Worm (Caenorhabditis elegans) whole organism, mixed stage, embryonic: ENCODE measurements around the gene unc-83.

Experiments used
- M03D4.4 ChIP-seq: sonication (generic microtip); optimal IDR thresholded peaks from 2 replicates; lab custom pipeline; 2017; ENCODE audit warnings: mild to moderate bottlenecking, missing genetic modification characterization, missing compliant biosample characterization
- bed-3 ChIP-seq: fragments of 200-800 bp; sonication (Bioruptor generic); optimal IDR thresholded peaks from 3 replicates; lab custom pipeline; 2018; ENCODE audit warnings: mild to moderate bottlenecking, missing genetic modification characterization, moderate library complexity, missing compliant biosample characterization
- blmp-1 ChIP-seq: fragments of 150-350 bp; optimal IDR thresholded peaks from 2 replicates; lab custom pipeline; 2014; ENCODE audit warnings: missing biosample characterization, missing genetic modification characterization
- ceh-39 ChIP-seq: fragments of 150-350 bp; optimal IDR thresholded peaks from 2 replicates; lab custom pipeline; 2014; ENCODE audit warnings: missing biosample characterization, missing genetic modification characterization
- ceh-43 ChIP-seq: fragments of 200-800 bp; sonication (Bioruptor generic); optimal IDR thresholded peaks from 2 replicates; lab custom pipeline; 2018; ENCODE audit warnings: mild to moderate bottlenecking, missing genetic modification characterization, moderate library complexity, missing compliant biosample characterization
- ceh-83 ChIP-seq: fragments of 200-800 bp; sonication (Bioruptor generic); optimal IDR thresholded peaks from 2 replicates; lab custom pipeline; 2018; ENCODE audit warnings: mild to moderate bottlenecking, missing genetic modification characterization, missing compliant biosample characterization
- drap-1 ChIP-seq: fragments of 200-800 bp; sonication (Bioruptor generic); optimal IDR thresholded peaks from 3 replicates; lab custom pipeline; 2018; ENCODE audit warnings: mild to moderate bottlenecking, missing genetic modification characterization, missing compliant biosample characterization
- elt-1 ChIP-seq: sonication (generic microtip); optimal IDR thresholded peaks from 2 replicates; lab custom pipeline; 2017; ENCODE audit warnings: missing genetic modification characterization, mild to moderate bottlenecking, missing compliant biosample characterization, antibody characterized with exemption, moderate library complexity, borderline replicate concordance; ENCODE audit not compliant: insufficient read depth
- elt-3 ChIP-seq: fragments of 150-350 bp; optimal IDR thresholded peaks from 2 replicates; lab custom pipeline; 2014; ENCODE audit warnings: missing biosample characterization, missing genetic modification characterization
- flh-1 ChIP-seq: fragments of 200-800 bp; sonication (Bioruptor generic); optimal IDR thresholded peaks from 2 replicates; lab custom pipeline; 2018; ENCODE audit warnings: mild to moderate bottlenecking, missing genetic modification characterization, moderate library complexity, missing compliant biosample characterization
- ham-2 ChIP-seq: fragments of 200-800 bp; sonication (Bioruptor generic); optimal IDR thresholded peaks from 2 replicates; lab custom pipeline; 2018; ENCODE audit warnings: mild to moderate bottlenecking, missing genetic modification characterization, missing compliant biosample characterization
- hlh-1 ChIP-seq: fragments of 150-350 bp; optimal IDR thresholded peaks from 2 replicates; lab custom pipeline; 2014; ENCODE audit warnings: missing biosample characterization, missing genetic modification reagents, missing genetic modification characterization
- lin-13 ChIP-seq: fragments of 150-350 bp; optimal IDR thresholded peaks from 2 replicates; lab custom pipeline; 2014; ENCODE audit warnings: missing biosample characterization, missing genetic modification characterization
- lin-32 ChIP-seq: fragments of 200-800 bp; sonication (Bioruptor generic); optimal IDR thresholded peaks from 2 replicates; lab custom pipeline; 2018; ENCODE audit warnings: mild to moderate bottlenecking, missing genetic modification characterization, missing compliant biosample characterization
- lsy-2 ChIP-seq: fragments of 150-350 bp; optimal IDR thresholded peaks from 2 replicates; lab custom pipeline; 2014; ENCODE audit warnings: missing biosample characterization, missing genetic modification characterization
- mab-5 ChIP-seq: fragments of 150-350 bp; optimal IDR thresholded peaks from 2 replicates; lab custom pipeline; 2014; ENCODE audit warnings: missing biosample characterization, missing genetic modification characterization
- mls-2 ChIP-seq: sonication (generic microtip); optimal IDR thresholded peaks from 2 replicates; lab custom pipeline; 2016; ENCODE audit warnings: mild to moderate bottlenecking, missing genetic modification characterization, moderate library complexity, missing compliant biosample characterization
- nhr-2 ChIP-seq: fragments of 150-350 bp; optimal IDR thresholded peaks from 2 replicates; lab custom pipeline; 2014; ENCODE audit warnings: missing biosample characterization, missing genetic modification characterization
- nhr-237 ChIP-seq: fragments of 150-350 bp; optimal IDR thresholded peaks from 2 replicates; lab custom pipeline; 2014; ENCODE audit warnings: missing biosample characterization, missing genetic modification characterization
- nhr-28 ChIP-seq: fragments of 150-350 bp; optimal IDR thresholded peaks from 2 replicates; lab custom pipeline; 2014; ENCODE audit warnings: missing biosample characterization, missing genetic modification characterization
- sptf-1 ChIP-seq: sonication (generic microtip); optimal IDR thresholded peaks from 2 replicates; lab custom pipeline; 2017; ENCODE audit warnings: mild to moderate bottlenecking, missing genetic modification characterization, moderate library complexity, missing compliant biosample characterization
- tbx-8 ChIP-seq: fragments of 200-800 bp; sonication (Bioruptor generic); optimal IDR thresholded peaks from 2 replicates; lab custom pipeline; 2018; ENCODE audit warnings: mild to moderate bottlenecking, missing genetic modification characterization, moderate library complexity, missing compliant biosample characterization
- unc-39 ChIP-seq: fragments of 150-350 bp; optimal IDR thresholded peaks from 2 replicates; lab custom pipeline; 2014; ENCODE audit warnings: missing biosample characterization, missing genetic modification characterization
- unc-62 ChIP-seq: fragments of 150-350 bp; optimal IDR thresholded peaks from 2 replicates; lab custom pipeline; 2014; ENCODE audit warnings: missing biosample characterization, missing genetic modification reagents, missing genetic modification characterization
- zip-8 ChIP-seq: fragments of 150-350 bp; optimal IDR thresholded peaks from 2 replicates; lab custom pipeline; 2014; ENCODE audit warnings: missing biosample characterization, missing genetic modification characterization
- ztf-11 ChIP-seq: fragments of 150-350 bp; optimal IDR thresholded peaks from 2 replicates; lab custom pipeline; 2014; ENCODE audit warnings: missing biosample characterization, missing genetic modification characterization

The unc-83 gene

DNA sequence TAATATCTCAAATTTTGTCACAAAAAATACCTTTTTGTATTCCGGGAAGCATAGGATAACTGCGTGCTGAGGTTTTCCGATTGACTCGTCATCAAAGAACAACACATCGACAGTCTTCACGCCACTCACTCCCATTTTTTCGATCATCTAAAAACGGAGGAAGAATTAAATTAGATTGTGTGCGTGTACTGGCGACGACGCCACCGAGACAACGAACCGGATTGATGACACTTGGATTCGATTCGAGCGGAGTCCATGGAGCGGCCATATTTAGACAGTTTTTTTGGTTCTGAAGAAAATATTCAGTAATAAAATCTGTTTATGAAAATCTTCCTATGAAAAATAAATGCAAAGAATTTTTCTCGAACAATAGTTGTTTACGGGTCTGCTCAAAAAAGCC is 46.3 kb downstream of the unc-83 start, which contains the start of gene ubh-1:
TSS of gene ubh-1 (minus strand) at position 289 of the 400 bp plus-strand sequence.
- TF ChIP-seq ceh-39 (tag; lab: Kevin White, UChicago) (no peak), ztf-11 (tag; lab: Kevin White, UChicago) (no peak), bed-3 (no peak), lin-32 (no peak), flh-1 (GFP tag; lab: Kevin White, UChicago) (no peak), M03D4.4 (tag; lab: Kevin White, UChicago) (no peak), drap-1 (GFP tag; lab: Kevin White, UChicago) (no peak), nhr-2 (tag; lab: Kevin White, UChicago) (no peak), elt-3 (tag; lab: Kevin White, UChicago) (no peak), hlh-1 (tag; lab: Kevin White, UChicago) (no peak), nhr-28 (tag; lab: Kevin White, UChicago) (no peak), elt-1 (no peak)

DNA sequence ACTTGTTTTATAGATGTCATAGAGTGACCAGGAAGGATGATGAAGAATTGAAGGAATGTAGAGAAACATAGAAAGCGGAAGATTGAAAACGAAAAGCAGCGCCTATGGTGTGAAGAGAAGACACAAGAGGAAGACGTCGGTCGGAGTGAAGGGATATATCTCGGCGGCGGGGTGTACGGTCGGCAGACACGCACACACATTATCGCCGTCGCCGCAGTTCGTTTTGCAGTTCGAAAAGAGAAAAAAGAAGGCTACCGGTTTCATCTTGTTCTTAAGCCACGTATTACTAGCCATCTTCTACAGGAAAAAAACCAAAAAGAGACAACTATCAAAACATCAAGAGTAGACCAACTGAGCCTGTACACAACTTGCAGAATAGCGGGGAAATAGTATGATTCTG is 48.5 kb downstream of the unc-83 start:
- TF ChIP-seq unc-62: no peak
- TF ChIP-seq ham-2 (GFP tag; lab: Kevin White, UChicago): peak; percentile 29

DNA sequence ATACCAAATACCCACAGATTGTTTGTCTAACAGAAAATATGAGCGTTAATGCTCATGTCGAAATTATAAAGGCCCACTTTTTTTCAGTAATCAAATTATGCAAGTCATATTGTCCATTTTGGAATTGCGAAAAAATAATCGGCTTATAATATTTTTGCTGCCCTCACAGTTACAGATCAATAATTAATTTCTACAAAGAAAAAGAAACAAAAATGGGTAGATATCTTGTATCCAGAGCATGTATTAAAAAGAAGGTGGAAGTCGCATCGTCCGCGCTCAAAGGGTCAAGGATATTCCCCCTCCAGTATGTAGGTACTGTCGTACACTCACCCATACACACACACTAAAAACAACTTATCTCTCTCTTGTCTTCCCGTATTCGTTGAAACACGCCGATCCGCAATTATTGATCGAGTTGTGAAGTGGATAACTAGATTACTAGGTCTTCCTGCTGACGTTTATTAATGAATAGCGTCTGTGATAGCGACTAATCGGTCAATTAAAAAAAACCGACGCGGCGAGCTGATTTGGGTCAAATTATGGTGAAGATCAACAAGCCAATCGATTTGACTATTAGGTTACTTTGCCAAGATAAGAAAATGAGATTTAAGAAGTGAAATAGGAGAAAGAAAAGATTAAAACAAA is 49.0 kb downstream of the unc-83 start:
- no peak for TF ChIP-seq ceh-83 (GFP tag; lab: Kevin White, UChicago)
- TF ChIP-seq blmp-1 (tag; lab: Kevin White, UChicago): no peak
- no peak for TF ChIP-seq bed-3
- no peak for TF ChIP-seq elt-1
- no peak for TF ChIP-seq nhr-28 (tag; lab: Kevin White, UChicago)
- TF ChIP-seq zip-8 (tag; lab: Kevin White, UChicago): no peak
- no peak for TF ChIP-seq mls-2
- no peak for TF ChIP-seq unc-39 (tag; lab: Kevin White, UChicago)
- no peak for TF ChIP-seq elt-3 (tag; lab: Kevin White, UChicago)
- no peak for TF ChIP-seq ceh-39 (tag; lab: Kevin White, UChicago)

DNA sequence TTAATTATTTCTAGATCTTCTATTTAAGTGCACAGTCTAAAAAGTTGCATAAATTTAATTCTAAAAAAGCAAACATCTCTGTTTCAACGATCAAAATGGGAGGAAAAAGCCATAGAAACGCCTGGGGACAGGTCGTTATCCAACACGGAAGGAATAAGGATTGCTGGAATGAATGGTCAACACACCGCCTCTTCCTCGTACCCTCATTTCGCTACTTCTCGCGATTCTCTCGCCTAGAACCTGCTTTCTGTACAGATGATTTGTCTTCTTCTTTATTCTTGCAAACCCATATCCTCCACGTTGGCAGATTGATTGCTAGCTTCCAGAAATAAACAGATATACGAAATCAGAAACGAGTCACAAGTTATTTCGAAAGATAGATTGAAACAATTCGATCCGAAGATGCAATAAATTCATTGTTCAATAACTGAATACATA is 50.0 kb downstream of the unc-83 start, which contains the start of gene dpy-11:
TSS of gene dpy-11 (minus strand) at position 354 of the 438 bp plus-strand sequence.
- TF ChIP-seq zip-8 (tag; lab: Kevin White, UChicago) (no peak), ztf-11 (tag; lab: Kevin White, UChicago) (no peak), ceh-83 (GFP tag; lab: Kevin White, UChicago) (no peak), mab-5 (tag; lab: Kevin White, UChicago) (no peak)
- TF ChIP-seq, all 35 proteins: peak for 0

DNA sequence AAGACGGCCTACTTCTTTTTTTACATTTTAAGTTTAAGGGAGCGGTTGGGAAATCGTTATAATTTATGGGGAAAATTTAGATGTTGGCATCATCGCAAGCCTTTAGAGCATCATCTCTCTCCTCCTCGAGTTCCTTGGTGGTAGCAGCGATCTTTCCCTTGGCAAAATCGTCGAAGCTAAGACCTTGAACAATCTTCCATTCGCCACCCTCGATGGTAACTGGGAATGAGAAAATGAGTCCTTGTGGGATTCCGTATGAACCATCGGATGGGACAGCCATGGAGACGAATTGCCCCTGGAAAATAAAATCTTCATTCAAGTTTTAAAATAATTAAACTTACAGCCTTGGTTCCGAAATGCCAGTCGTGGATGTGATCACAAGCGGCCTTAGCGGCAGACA is 50.5 kb downstream of the unc-83 start:
- TF ChIP-seq nhr-2 (tag; lab: Kevin White, UChicago): no peak
- TF ChIP-seq tbx-8 (GFP tag; lab: Kevin White, UChicago): no peak
- TF ChIP-seq ceh-43 (GFP tag; lab: Kevin White, UChicago): no peak

DNA sequence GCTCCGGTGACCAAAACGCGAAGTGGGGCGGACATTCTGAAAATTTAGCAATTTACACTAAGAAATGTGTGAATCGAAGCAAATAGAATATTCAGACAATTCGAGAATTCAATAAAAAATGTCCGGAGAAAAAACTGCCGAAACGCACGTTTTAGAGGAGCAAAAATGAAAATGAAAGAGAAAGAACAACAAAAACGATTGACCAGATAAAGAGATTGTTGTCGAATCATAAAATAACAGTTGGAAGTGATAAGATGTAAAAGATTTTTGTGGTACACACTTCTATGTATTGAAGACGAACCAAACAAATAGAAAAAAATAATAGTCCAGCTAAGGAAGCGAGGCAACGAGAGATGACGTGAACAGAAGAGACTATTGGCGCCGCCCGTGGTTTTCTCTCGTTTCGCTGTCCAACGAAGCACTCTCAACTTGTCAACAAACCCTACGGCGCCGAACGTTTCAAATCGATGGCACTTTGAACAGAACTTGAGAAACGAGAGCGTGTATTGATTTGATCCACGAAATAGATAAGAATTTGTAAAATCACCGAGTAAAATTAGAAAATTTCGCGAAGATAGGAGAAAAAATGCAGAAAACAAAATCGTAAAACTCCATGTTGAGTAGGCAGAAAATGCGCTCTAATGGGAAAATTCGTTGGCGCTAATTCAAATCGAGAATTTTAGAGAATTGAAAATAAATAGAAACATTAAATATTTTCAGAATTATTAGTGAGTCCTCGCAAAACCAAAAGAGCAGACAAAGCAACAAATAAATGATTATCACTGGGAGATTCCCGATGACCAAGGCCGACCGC is 51.8 kb downstream of the unc-83 start, which contains the start of gene mdh-1:
TSS of gene mdh-1 (minus strand) at position 36 of the 814 bp plus-strand sequence.
- TF ChIP-seq drap-1 (GFP tag; lab: Kevin White, UChicago) (no peak), sptf-1 (no peak), lsy-2 (tag; lab: Kevin White, UChicago) (no peak), unc-62 (no peak), elt-3 (tag; lab: Kevin White, UChicago) (no peak), hlh-1 (tag; lab: Kevin White, UChicago) (no peak), nhr-237 (tag; lab: Kevin White, UChicago) (no peak), lin-32 (no peak), lin-13 (tag; lab: Kevin White, UChicago) (no peak)
- TF ChIP-seq, all 35 proteins: peak for 0
